Fruit fly (Drosophila melanogaster) Kc167 (cell line): Measurements from ENCODE around the gene Myo31DF.

Experiments
- Myc ChIP-seq: fragments of >200 bp; optimal IDR thresholded peaks from 2 replicates; lab custom pipeline; 2017; ENCODE audit warnings: missing external identifiers
- Sin3A ChIP-seq: fragments of >200 bp; optimal IDR thresholded peaks from 2 replicates; lab custom pipeline; 2018; ENCODE audit warnings: missing external identifiers
- h ChIP-seq: fragments of >200 bp; optimal IDR thresholded peaks from 3 replicates; lab custom pipeline; 2018; ENCODE audit warnings: missing external identifiers
- insv ChIP-seq: fragments of >200 bp; optimal IDR thresholded peaks from 3 replicates; lab custom pipeline; 2018; ENCODE audit warnings: missing external identifiers
- psq ChIP-seq: fragments of >200 bp; optimal IDR thresholded peaks from 2 replicates; lab custom pipeline; 2017; ENCODE audit warnings: missing external identifiers
- ttk ChIP-seq: sonication (Bioruptor generic); optimal IDR thresholded peaks from 2 replicates; lab custom pipeline; 2017; ENCODE audit warnings: missing external identifiers

The Myo31DF gene

dm6 chr2L:10468388-10468787, 38.2 kb downstream of the Myo31DF start:
- TF ChIP-seq h (lab: Kevin White, UChicago) (no peak), Sin3A (lab: Kevin White, UChicago) (no peak), ttk (lab: Kevin White, UChicago) (no peak)

dm6 chr2L:10466865-10467270, 39.7 kb downstream of the Myo31DF start:
- TF ChIP-seq ttk (lab: Kevin White, UChicago) (no peak), h (lab: Kevin White, UChicago) (no peak), insv (lab: Kevin White, UChicago) (no peak), Sin3A (lab: Kevin White, UChicago) (no peak), Myc (lab: Kevin White, UChicago) (no peak), psq (lab: Kevin White, UChicago) (no peak)

DNA sequence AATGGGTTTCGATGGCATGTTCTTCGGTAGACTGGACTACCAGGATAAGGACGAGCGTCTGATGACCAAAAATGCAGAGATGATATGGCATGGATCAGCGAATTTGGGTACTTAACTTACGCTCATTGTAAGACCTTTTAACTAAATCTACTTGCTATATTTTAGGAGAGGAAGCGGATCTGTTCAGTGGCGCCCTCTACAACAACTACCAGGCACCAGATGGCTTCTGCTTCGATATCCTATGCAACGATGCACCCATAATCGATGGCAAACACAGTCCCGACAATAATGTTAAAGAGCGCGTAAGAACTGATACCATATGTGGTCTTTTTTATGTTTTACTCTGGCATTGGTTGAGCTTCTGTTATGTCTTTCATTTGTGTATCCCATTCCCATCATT, 47.6 kb downstream of the Myo31DF start:
- no peak for TF ChIP-seq Sin3A (lab: Kevin White, UChicago)
- no peak for TF ChIP-seq psq (lab: Kevin White, UChicago)
- TF ChIP-seq Myc (lab: Kevin White, UChicago): no peak
- TF ChIP-seq insv (lab: Kevin White, UChicago): no peak

- no peak for TF ChIP-seq psq (lab: Kevin White, UChicago)
- TF ChIP-seq h (lab: Kevin White, UChicago): no peak
- TF ChIP-seq ttk (lab: Kevin White, UChicago): no peak
- no peak for TF ChIP-seq insv (lab: Kevin White, UChicago)
- no peak for TF ChIP-seq Sin3A (lab: Kevin White, UChicago)
- TF ChIP-seq Myc (lab: Kevin White, UChicago): no peak
Observed at dm6 chr2L:10457191-10457899, 49.2 kb downstream of the Myo31DF start, which contains the start of the genes LManI and LManII. TSS of gene LManI (minus strand) at chr2L:10457241. TSS of gene LManII (plus strand) at chr2L:10457658.

- no peak for TF ChIP-seq insv (lab: Kevin White, UChicago)
- no peak for TF ChIP-seq Sin3A (lab: Kevin White, UChicago)
- no peak for TF ChIP-seq Myc (lab: Kevin White, UChicago)
- no peak for TF ChIP-seq h (lab: Kevin White, UChicago)
- TF ChIP-seq ttk (lab: Kevin White, UChicago): no peak
- no peak for TF ChIP-seq psq (lab: Kevin White, UChicago)
Observed at dm6 chr2L:10455944-10456520, 50.5 kb downstream of the Myo31DF start.

DNA sequence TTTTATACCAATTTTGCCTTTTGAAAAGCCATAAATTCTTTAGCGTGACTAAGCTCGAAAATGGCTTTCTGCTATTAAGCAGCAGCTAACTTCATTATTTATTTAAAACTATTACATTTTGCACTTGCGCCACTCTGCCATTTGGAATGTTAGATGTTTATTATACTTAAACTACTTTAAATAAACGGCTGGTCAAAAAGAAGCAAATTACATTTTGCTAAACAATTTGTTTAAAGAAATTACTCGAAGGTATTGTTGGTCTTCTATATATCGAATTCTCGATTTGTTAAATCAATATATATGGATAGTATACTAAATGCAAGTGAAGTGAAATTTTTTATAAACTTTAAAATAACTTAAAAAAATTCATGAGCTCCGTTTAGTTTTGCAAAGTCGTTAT, 54.3 kb downstream of the Myo31DF start, which contains the start of gene ppk10:
ppk10 (minus strand) TSS at position 101 of the 400 bp plus-strand sequence.
- no peak for TF ChIP-seq h (lab: Kevin White, UChicago)
- TF ChIP-seq insv (lab: Kevin White, UChicago): no peak
- TF ChIP-seq Sin3A (lab: Kevin White, UChicago): no peak
- no peak for TF ChIP-seq Myc (lab: Kevin White, UChicago)
- TF ChIP-seq psq (lab: Kevin White, UChicago): no peak
- no peak for TF ChIP-seq ttk (lab: Kevin White, UChicago)

- no peak for TF ChIP-seq Myc (lab: Kevin White, UChicago)
- TF ChIP-seq h (lab: Kevin White, UChicago): no peak
- TF ChIP-seq insv (lab: Kevin White, UChicago): no peak
- no peak for TF ChIP-seq Sin3A (lab: Kevin White, UChicago)
- TF ChIP-seq psq (lab: Kevin White, UChicago): no peak
- no peak for TF ChIP-seq ttk (lab: Kevin White, UChicago)
Observed at dm6 chr2L:10442048-10442790, 64.4 kb downstream of the Myo31DF start, which contains the start of gene loh. TSS of gene loh (plus strand) at chr2L:10442534.
